2 worm cellular contexts compared by ENCODE assay signal in the genomic region with DNA sequence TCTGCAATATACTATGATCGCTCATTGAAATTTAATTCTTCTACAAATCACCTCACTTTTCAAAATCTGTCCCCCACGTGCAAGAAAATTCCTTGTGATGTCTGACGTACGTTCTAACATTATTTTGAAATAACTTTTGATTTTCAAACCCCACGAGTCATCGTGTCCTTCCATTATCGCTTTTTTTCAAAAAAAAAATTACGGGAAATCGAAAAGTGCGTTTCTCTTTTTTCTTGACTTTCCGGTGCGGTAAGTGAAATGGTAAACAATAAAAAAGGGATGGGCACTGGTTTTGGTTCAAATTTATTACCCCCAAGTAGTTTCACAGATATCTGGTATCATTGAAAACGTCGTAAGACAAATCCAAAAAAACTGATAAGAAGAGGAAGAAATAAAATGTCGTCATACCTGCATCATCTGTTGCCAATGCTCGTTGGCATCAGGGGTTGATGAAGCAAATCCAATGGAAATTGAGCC.
TF ChIP-seq lines count a peak whose summit lies in the region.

No protein-coding gene starts in this region.

TF ChIP-seq in whole organism, L1 larva, 84 proteins besides CTCF, POLR2A, EP300 and RAD21 (continued from another document):
- TF ChIP-seq ama-1 (optimal IDR thresholded peaks at IDR 0.05; lab: Kevin White, UChicago) (no peak), nhr-47 (tag; optimal IDR thresholded peaks at IDR 0.05; lab: Kevin White, UChicago) (peak; percentile 49), irx-1 (tag; optimal IDR thresholded peaks at IDR 0.05; lab: Kevin White, UChicago) (no peak), nhr-76 (tag; optimal IDR thresholded peaks at IDR 0.05; lab: Kevin White, UChicago) (no peak), nhr-28 (tag; optimal IDR thresholded peaks at IDR 0.05; lab: Kevin White, UChicago) (no peak), jun-1 (tag; optimal IDR thresholded peaks at IDR 0.05; lab: Kevin White, UChicago) (no peak), zip-4 (GFP tag; optimal IDR thresholded peaks at IDR 0.05; lab: Kevin White, UChicago) (no peak), nhr-90 (tag; optimal IDR thresholded peaks at IDR 0.05; lab: Kevin White, UChicago; ENCODE audit: poor library complexity) (peak; percentile 32), pax-3 (tag; optimal IDR thresholded peaks at IDR 0.05; lab: Kevin White, UChicago) (no peak), nhr-84 (tag; optimal IDR thresholded peaks at IDR 0.05; lab: Kevin White, UChicago) (no peak), ztf-11 (tag; optimal IDR thresholded peaks at IDR 0.05; lab: Kevin White, UChicago) (no peak), ceh-88 (GFP tag; IDR thresholded peaks at IDR 0.05; lab: Robert Waterston, UW) (no peak), lir-3 (tag; optimal IDR thresholded peaks at IDR 0.05; lab: Kevin White, UChicago; ENCODE audit: poor library complexity) (no peak), egl-13 (tag; optimal IDR thresholded peaks at IDR 0.05; lab: Kevin White, UChicago) (no peak), ceh-8 (GFP tag; optimal IDR thresholded peaks at IDR 0.05; lab: Kevin White, UChicago) (peak; percentile 44), grh-1 (GFP tag; IDR thresholded peaks at IDR 0.05; lab: Robert Waterston, UW) (0 out of 2 replicates have a peak, but pooled peaks have one; percentile 24), elt-3 (tag; optimal IDR thresholded peaks at IDR 0.05; lab: Kevin White, UChicago) (peak in 4 of 6 experiments; percentile 24 to 33 (median 26)), fkh-10 (GFP tag; optimal IDR thresholded peaks at IDR 0.05; lab: Kevin White, UChicago) (no peak), snu-23 (GFP tag; optimal IDR thresholded peaks at IDR 0.05; lab: Kevin White, UChicago) (peak; percentile 40), efl-1 (optimal IDR thresholded peaks at IDR 0.05; lab: Kevin White, UChicago) (no peak), efl-1 (GFP tag; optimal IDR thresholded peaks at IDR 0.05 in 1 of 2; lab: Kevin White, UChicago) (peak in 1 of 2 experiments; percentile 79), zag-1 (tag; optimal IDR thresholded peaks at IDR 0.05; lab: Kevin White, UChicago) (no peak), nhr-20 (tag; optimal IDR thresholded peaks at IDR 0.05; lab: Kevin White, UChicago) (peak; percentile 86), nhr-11 (tag; optimal IDR thresholded peaks at IDR 0.05; lab: Kevin White, UChicago) (no peak), C04F5.9 (tag; optimal IDR thresholded peaks at IDR 0.05; lab: Kevin White, UChicago) (no peak), nhr-19 (GFP tag; conservative IDR thresholded peaks at IDR 0.05; lab: Robert Waterston, UW) (peak; percentile 62), dpl-1 (GFP tag; optimal IDR thresholded peaks at IDR 0.05; lab: Kevin White, UChicago) (no peak), hpl-2 (GFP tag; optimal IDR thresholded peaks at IDR 0.05; lab: Kevin White, UChicago) (no peak), lin-35 (GFP tag; optimal IDR thresholded peaks at IDR 0.05; lab: Kevin White, UChicago) (peak in 1 of 2 experiments; percentile 50), tlp-1 (tag; optimal IDR thresholded peaks at IDR 0.05; lab: Kevin White, UChicago) (no peak), tbx-2 (tag; optimal IDR thresholded peaks at IDR 0.05; lab: Kevin White, UChicago) (peak; percentile 29), nhr-85 (tag; lab: Kevin White, UChicago) (peak; percentile 95), mef-2 (tag; optimal IDR thresholded peaks at IDR 0.05; lab: Kevin White, UChicago) (no peak), nhr-12 (tag; optimal IDR thresholded peaks at IDR 0.05; lab: Kevin White, UChicago) (no peak), skn-1 (tag; optimal IDR thresholded peaks at IDR 0.05; lab: Kevin White, UChicago) (no peak), unc-130 (tag; optimal IDR thresholded peaks at IDR 0.05; lab: Kevin White, UChicago) (no peak), lsy-2 (tag; optimal IDR thresholded peaks at IDR 0.05; lab: Kevin White, UChicago) (peak in 1 of 2 experiments; percentile 2), alr-1 (tag; optimal IDR thresholded peaks at IDR 0.05; lab: Kevin White, UChicago; ENCODE audit: borderline replicate concordance) (no peak), swsn-7 (tag; optimal IDR thresholded peaks at IDR 0.05; lab: Kevin White, UChicago) (no peak), ceh-82 (tag; optimal IDR thresholded peaks at IDR 0.05; lab: Kevin White, UChicago) (no peak), efl-3 (GFP tag; optimal IDR thresholded peaks at IDR 0.05; lab: Kevin White, UChicago) (no peak), egl-27 (tag; optimal IDR thresholded peaks at IDR 0.05; lab: Kevin White, UChicago) (no peak), ets-5 (GFP tag; IDR thresholded peaks at IDR 0.05; lab: Robert Waterston, UW) (no peak), hlh-17 (GFP tag; optimal IDR thresholded peaks at IDR 0.05; lab: Kevin White, UChicago; ENCODE audit: borderline replicate concordance) (no peak), unc-30 (tag; optimal IDR thresholded peaks at IDR 0.05; lab: Kevin White, UChicago) (no peak), blmp-1 (tag; optimal IDR thresholded peaks at IDR 0.05; lab: Kevin White, UChicago) (peak; percentile 85), rnt-1 (tag; optimal IDR thresholded peaks at IDR 0.05; lab: Kevin White, UChicago) (no peak), vab-15 (tag; optimal IDR thresholded peaks at IDR 0.05; lab: Kevin White, UChicago) (no peak), fkh-8 (tag; optimal IDR thresholded peaks at IDR 0.05; lab: Kevin White, UChicago) (no peak), lin-15B (tag; optimal IDR thresholded peaks at IDR 0.05; lab: Kevin White, UChicago) (no peak)
TF ChIP-seq in whole organism, L1 larva: peak in this region for 16.

TF ChIP-seq in whole organism, L4 larva, 104 proteins besides CTCF, POLR2A, EP300 and RAD21 (continued from another document):
- TF ChIP-seq rbr-2 (tag; optimal IDR thresholded peaks at IDR 0.05; lab: Kevin White, UChicago) (no peak), ztf-7 (tag; optimal IDR thresholded peaks at IDR 0.05; lab: Kevin White, UChicago) (peak; percentile 78)
TF ChIP-seq in whole organism, L4 larva: peak in this region for 12.
